Fruit fly (Drosophila melanogaster) ovary, adult (tissue): ENCODE measurements around the gene CG14926.

Source experiments
- CG17801 ChIP-seq: fragments of 200-800 bp; optimal IDR thresholded peaks from 2 replicates; lab custom pipeline; 2019; ENCODE audit warnings: missing biosample characterization, mild to moderate bottlenecking, missing genetic modification characterization, moderate library complexity; ENCODE audit not compliant: partially characterized antibody

Gene CG14926

DNA sequence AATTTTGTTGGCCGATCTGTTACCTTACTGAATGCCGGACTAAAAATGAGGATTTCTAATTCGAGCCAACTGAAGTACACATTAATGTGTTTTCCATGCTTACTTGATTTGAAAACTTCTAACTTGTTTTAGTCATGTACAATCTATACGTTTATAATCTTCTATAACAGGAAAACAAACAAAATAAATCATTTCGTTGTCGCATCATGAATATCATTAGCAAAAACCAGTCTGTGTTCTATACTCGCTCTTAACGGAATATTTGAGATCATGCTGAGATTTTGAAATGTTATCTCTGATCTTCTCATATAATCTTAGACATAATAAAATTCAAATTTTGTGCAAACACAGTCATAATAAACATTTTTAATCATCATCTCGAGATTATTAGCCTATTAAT, at the start of gene CG14926:
TSS of gene CG14926 (minus strand) at position 101 of the 400 bp plus-strand sequence.
- no peak for TF ChIP-seq CG17801

DNA sequence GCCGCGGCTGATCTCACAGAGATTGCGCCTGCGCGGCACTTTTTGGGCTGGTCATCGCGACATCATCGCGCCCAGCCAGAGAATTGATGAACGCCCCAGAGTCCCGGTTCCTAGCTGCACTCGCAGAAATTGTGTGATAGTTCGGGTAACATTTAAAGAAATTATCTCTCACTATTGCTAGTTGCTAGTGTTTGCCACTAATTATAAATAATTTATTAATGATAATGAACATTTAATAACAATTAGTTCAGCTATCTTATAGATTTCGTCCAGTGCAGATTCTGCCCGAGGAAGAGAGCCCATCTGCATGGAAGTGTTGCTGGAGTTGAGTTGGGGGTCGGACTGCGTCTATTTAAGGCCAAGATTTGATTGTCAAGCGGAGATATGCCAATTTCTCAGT, 44.6 kb upstream of the CG14926 start:
- no peak for TF ChIP-seq CG17801

DNA sequence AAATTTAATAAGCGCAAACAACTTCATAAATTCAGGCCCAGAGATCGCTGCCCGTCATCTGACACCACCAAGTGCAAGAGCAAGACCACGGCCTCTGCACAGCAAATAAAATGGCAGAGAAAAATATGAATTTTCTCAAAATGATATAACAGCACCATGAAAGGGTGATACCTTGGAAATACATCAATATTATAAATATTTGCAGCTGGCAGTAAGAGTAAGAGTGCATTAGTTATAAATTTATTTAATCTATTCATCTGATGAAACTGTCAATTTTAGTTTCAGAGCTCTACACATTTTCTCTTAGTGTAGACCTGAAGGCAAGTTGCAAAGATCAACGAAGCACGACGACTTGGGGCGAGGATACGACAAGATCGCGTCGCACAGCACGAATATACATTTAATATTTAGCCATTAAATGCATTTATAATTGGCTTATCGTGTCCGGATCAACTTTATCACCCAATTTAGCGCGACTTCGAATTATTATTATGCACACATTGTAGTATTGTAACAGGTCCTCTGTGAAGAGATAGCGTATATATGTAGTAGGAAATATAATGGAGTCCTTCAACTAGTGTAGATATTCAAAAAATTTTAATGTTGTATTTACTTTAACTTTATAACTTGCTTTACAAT, 43.4 kb upstream of the CG14926 start:
- no peak for TF ChIP-seq CG17801

DNA sequence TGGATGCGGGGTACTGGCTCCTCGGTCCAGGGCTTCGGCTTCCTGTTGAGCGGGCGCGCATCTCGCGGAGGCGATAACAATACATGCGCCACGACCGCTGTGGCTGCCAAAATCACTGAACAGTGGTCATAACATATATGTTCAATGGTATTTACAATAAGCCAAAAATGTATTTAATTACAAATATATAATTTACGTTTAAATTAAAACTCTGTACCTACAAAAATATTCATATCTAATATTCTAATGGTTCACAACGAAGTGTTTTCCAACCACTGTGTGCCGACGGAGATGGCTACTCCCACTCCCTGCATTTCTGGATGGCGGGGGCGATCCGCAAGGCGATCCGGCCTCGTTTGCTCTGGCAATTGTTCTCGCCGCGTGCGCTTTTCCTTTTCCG, 41.6 kb upstream of the CG14926 start:
- no peak for TF ChIP-seq CG17801

DNA sequence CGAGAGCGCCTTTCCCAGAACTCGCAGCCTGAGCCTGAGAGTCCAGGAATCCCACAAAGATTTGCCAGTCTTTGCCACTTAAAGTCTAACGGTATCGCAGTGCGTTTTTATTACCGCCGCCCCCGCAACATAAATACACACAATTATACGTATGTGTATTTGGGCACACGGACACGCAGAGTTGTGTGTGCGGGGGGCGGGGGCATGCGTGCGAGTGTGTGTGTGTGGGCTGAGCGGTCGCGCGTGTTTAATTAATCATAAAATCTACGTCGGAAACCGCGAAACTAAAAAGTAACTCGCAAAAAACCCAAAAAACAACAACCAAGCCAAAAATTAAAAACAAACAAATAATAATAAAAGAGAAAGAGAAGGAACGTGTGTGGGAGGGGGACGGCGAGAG, 16.1 kb upstream of the CG14926 start:
- no peak for TF ChIP-seq CG17801

DNA sequence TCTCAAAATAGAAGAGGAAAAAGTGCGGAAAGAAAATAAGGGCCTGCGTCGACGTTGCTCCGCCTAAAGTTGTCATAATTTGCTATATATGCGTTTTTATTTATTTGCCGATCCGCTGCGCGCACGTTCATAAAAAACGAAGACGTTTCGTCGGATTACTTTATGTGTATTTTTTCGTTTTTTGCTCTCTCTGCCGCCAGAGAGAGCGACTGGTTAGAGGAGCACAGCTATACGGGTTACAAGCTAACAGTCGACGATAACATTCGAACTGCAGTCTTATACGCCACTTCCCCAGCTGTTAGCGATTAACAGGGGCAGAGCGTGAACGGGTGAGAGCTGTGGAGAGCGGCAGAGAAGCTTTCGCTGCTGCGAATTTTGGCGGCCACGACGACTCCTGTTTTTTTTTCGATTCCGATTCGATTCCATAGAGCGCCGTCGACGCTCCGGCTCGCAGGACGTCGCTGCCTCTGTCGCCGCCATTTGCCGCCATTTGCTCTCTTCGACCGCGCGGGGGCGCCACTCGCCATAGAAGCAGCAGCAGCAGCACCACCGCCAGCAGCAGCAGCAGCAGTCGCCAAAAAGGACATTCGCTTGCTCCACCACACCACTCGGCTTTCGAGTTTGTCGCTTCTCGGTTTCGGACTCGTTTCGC, 15.5 kb upstream of the CG14926 start, which contains the start of gene salr:
TSS of gene salr (plus strand) at position 426 of the 652 bp plus-strand sequence.
- TF ChIP-seq CG17801 = peak; percentile 81

DNA sequence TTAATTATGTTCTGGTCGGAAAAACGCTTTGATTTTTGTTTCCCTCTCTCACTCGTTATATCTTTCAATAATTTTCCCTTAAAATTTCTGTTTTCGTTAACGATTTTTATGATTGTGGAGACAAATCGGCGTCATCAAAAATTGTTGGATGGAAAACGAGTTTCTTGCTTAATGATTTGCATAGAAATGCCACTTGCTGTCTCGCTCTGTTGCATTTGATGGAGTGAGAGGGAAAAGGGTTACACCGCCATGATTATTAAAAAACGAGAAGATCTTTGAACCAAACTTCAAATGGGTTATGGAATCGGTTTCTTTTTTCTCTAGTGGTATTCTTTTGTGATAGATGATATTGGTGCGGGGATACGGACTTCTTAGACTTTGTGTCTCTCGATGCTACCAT, 13.8 kb upstream of the CG14926 start:
- TF ChIP-seq CG17801 = no peak

DNA sequence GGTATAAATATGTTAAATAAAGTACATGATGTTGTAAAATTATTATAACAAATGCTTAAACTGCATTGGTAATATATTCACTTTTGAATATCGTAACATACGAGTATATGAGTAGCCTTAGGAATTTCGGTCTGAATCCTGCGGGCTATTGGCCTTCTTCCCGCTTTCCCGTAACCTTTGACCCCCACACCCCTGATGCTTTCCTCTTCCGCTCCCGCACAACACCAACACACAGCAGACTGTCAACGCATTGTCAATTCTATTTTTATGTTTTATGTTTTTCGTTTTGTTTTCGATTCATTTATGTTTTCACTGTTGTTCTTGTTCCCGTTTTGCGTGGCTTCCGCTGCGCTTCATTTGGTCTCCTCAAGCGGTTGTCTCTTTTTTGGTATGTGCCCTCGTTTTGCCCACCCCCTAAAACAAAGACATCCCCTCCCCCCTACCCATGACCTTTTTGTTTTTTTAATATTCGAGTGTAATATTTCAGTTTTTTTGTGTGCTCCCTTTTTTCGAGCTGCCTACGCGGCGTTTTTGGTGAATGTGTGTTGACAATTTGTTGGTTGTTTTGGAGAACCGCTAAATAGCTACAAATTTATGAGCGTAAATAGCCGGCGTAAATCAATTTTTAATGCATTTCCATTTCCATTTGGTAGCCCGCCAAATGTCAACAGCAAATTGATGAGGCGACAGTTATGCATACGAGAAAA, 4.1 kb upstream of the CG14926 start:
- no peak for TF ChIP-seq CG17801

DNA sequence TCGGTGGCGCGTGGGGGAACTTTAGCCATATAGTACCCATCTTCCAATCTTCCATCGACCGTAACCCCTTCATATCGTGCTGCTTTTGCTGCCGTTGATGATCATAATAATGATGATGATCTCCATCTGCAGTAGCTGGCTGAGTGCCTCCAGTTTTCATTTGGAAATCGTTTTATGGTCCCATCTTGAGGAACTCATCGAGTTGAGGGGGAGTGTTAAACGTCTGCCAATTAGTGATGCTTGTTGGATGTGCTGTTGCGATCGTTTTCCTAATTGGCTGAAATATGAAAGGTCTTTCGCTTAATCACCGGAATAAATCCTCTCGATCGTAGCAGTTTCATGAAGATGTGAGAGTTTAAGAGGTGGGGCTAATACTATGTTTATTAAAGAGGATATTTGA, 2.0 kb upstream of the CG14926 start:
- no peak for TF ChIP-seq CG17801

DNA sequence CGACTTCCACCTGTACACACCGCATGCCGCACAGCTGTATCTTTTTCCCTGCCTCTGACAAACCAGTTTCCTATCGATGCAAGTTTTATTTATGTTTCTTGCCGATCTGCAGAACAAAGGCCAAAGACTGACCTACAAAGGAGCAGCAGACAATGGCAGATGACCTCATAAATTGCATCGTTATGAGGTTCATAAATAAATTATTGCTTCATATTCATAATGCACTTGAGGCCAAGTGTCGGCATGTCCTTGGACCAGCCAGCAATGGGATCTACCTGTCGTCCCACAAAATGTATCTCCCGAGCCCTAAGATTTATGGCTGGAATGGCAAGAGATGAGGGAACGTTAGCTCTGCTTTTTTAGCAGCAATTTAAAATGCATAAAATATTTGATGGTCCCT, 817 bp upstream of the CG14926 start:
- no peak for TF ChIP-seq CG17801

DNA sequence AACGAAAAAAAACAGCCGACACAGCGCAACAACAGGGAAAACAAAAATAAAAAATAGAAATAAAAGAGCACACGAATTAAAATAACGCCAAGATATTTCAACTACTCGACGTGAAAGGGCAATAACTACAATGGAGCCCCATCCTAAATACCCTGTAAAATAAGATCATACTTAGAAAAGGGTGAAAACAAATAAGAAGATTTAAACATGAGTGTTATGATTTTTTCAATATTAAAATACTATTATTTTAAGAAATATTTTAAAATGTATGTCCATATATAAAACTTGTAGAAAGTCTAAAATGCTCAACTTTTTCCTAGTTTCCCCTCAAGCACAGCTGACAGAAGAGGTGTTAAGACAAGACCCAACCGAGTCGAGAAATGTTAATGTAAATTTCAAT, 2.2 kb downstream of the CG14926 start:
- peak; percentile 9 for TF ChIP-seq CG17801

DNA sequence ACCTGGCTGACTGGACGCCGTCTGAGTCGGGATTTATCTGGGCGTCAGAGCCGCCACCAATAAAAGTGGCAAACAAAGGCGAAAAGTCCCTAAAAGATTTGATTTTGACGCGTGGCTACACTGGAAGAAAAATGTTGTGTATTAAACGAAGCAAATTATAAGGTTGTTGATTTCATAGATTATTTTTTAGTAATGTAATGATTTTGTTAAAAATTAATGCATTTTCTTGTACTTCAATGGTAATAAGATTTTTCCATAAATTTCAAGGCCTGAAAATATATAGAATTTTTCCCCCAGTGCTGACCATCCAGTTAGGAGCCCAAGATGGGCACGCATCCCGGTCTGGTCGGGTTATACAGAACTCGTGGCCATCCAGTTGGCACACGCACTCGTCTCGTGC, 4.9 kb downstream of the CG14926 start:
- no peak for TF ChIP-seq CG17801

DNA sequence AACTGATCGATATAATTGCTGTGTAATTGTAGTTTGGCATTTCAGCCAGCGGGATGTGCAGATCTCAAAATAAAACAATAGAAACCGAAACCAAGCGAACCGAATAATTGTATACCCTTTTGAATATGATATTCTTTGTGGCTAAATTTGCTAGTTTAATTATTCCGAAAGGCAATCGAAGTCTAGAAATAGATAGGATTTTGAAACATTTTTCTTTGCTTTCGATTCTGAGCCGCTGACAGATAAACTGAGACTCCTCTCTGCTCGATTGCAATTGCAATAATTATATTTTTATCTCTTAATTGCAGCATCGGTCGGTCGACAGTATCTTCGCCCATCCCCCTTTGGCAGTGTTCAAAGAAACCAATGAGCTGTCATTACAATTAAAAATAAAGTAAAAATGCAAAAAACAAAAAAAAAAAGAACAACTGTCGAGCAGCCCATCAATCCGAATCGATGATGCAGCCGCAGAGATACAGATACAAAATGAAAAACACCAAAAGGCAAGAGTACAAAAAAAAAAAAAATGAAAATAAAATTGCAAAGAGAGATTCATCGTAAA, 10.1 kb downstream of the CG14926 start:
- no peak for TF ChIP-seq CG17801

DNA sequence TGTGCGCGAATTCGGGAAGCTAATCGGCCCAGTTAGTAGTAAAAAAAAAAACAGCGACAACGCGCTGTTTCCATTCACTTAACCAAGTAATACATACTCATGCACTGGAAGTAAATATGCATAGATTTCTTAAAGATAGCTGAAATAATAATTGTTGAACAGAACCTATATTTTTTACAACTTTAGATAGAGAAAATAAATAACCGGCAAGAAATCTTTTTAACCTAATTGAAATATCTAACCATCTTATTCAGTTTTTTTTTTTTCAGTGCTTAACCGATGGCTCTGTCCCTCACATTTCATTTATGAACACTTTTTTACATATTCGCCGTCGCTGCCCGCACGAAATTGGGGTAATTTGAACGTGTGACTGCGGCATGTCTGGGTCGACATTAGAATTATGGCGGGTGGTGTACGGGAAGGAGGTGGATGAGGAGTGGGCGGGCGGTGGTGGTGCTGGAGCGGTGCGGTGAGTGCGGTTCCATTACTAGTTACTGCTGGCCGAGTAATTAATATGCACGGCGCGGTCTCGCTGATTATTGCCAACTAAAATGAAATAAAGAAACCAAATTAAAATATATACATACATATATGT, 11.4 kb downstream of the CG14926 start:
- no peak for TF ChIP-seq CG17801

DNA sequence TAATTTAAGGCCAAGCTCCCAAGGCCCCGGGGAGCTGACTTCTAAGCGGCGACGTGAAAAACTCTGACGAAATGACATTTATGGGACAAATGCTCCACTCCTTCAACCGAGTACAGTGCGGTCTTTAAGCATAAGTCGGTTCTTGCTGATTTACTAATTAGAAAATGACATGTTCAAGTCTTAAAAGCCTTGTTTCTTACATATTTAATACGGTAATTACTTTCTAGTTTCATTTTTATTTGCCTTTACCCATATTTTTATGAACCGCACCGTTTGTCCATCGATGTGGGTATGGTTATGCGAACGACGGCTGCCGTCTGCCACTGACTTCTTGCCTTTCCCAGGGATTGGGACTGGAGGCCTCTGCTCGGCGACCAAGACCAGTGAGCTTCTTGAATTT, 14.8 kb downstream of the CG14926 start:
- no peak for TF ChIP-seq CG17801

DNA sequence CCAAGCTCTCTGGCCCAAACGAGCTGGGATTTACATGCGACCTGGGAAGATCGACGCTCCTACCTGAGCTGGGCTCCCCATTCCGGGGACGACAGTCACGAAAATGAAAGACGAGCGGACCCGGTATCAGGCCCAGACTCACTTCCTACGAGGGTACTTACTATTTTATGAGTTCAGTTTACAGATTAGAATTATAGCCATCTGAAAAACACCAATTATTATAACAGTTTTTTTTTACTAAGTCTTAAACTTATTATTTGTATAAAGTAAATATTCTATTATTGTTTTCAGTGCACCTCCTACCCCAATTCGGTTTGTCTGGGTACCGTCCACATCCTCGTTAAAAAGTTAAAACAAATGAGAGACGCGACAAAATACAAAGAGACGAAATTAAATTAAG, 16.7 kb downstream of the CG14926 start:
- no peak for TF ChIP-seq CG17801

DNA sequence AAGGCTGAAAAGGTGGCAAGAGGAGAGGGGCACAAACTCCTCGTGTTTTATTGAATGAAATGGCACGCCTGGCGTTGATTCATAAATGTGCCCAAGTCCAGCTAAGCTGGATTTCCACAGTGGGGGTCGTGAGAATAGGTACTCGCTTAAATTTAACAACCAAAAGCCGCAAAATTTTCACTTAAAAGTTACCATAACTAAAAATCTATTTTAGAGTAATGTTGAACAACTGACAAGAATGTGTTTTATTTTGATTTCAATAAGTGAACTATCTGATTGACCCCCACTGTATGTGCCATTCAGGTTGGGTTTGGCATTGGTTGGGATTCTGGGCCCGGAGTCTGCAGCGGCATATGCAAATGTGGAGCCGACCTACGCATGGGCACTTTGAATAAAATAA, 19.2 kb downstream of the CG14926 start:
- TF ChIP-seq CG17801 = no peak
